Worm (Caenorhabditis elegans) whole organism, L4 larva: ENCODE results near the gene lpl-1.

ENCODE experiments used
- D1046.2 ChIP-seq: fragments of 200-800 bp; sonication (Bioruptor generic); IDR thresholded peaks from 2 replicates; pipeline ENCODE4 v1.3.6; 2022; ENCODE audit warnings: missing genetic modification characterization, missing compliant biosample characterization
- F37D6.2 ChIP-seq: sonication (generic microtip); optimal IDR thresholded peaks from 2 replicates; lab custom pipeline; 2016; ENCODE audit warnings: mild to moderate bottlenecking, missing genetic modification characterization, missing compliant biosample characterization
- F49E8.2 ChIP-seq: sonication (generic microtip); optimal IDR thresholded peaks from 2 replicates; lab custom pipeline; 2016; ENCODE audit warnings: missing compliant biosample characterization, mild to moderate bottlenecking, missing genetic modification characterization, borderline replicate concordance
- T20F7.1 ChIP-seq: fragments of 200-800 bp; sonication (Bioruptor generic); optimal IDR thresholded peaks from 2 replicates; lab custom pipeline; 2018; ENCODE audit warnings: mild to moderate bottlenecking, missing genetic modification characterization, missing compliant biosample characterization
- Y48G9A.11 ChIP-seq: fragments of 200-800 bp; sonication (Bioruptor generic); IDR thresholded peaks from 2 replicates; pipeline ENCODE4 v1.3.6; 2022; ENCODE audit warnings: missing genetic modification reagents, missing genetic modification characterization, missing compliant biosample characterization
- aha-1 ChIP-seq: fragments of 150-350 bp; peaks from one replicate; lab custom pipeline; 2014; ENCODE audit warnings: missing biosample characterization, missing genetic modification characterization
- aly-2 ChIP-seq: sonication (generic microtip); optimal IDR thresholded peaks from 2 replicates; lab custom pipeline; 2018; ENCODE audit warnings: missing biosample characterization, missing genetic modification characterization
- ama-1 ChIP-seq: fragments of 150-350 bp; optimal IDR thresholded peaks from 2 replicates; lab custom pipeline; 2014; ENCODE audit warnings: inconsistent platforms, mixed read lengths
- ceh-20 ChIP-seq: fragments of 200-800 bp; sonication (Bioruptor generic); IDR thresholded peaks from 2 replicates; pipeline ENCODE4 v1.3.6; 2022; ENCODE audit warnings: missing genetic modification reagents, missing genetic modification characterization, missing compliant biosample characterization
- ceh-28 ChIP-seq: fragments of 150-350 bp; optimal IDR thresholded peaks from 2 replicates; lab custom pipeline; 2014; ENCODE audit warnings: missing biosample characterization, missing genetic modification reagents, missing genetic modification characterization
- ces-1 ChIP-seq: fragments of 150-350 bp; sonication (generic microtip); optimal IDR thresholded peaks from 4 replicates; lab custom pipeline; 2014; ENCODE audit warnings: missing biosample characterization, missing genetic modification reagents, missing genetic modification characterization
- daf-12 ChIP-seq: fragments of 150-350 bp; optimal IDR thresholded peaks from 2 replicates; lab custom pipeline; 2014; ENCODE audit warnings: missing biosample characterization, missing genetic modification reagents, missing genetic modification characterization
- daf-16 ChIP-seq, 3 experiments: sonication (generic microtip); optimal IDR thresholded peaks; 2 replicates each; lab custom pipeline; 2016 to 2017; ENCODE audit warnings: missing genetic modification characterization in 3 of 3, missing genetic modification reagents in 3 of 3, mild to moderate bottlenecking in 2 of 3, missing compliant biosample characterization in 2 of 3, missing biosample characterization in 1 of 3, moderate library complexity in 1 of 3
- daf-19 ChIP-seq: fragments of 200-800 bp; sonication (Bioruptor generic); conservative IDR thresholded peaks from 2 replicates; pipeline ENCODE4 v1.3.6; 2022; ENCODE audit warnings: missing genetic modification characterization, missing compliant biosample characterization
- dmd-8 ChIP-seq: fragments of 200-800 bp; sonication (Bioruptor generic); IDR thresholded peaks from 2 replicates; pipeline ENCODE4 v1.3.6; 2022; ENCODE audit warnings: missing genetic modification characterization, missing compliant biosample characterization
- duxl-1 ChIP-seq: sonication (generic microtip); optimal IDR thresholded peaks from 2 replicates; lab custom pipeline; 2016; ENCODE audit warnings: mild to moderate bottlenecking, missing genetic modification characterization, moderate library complexity, missing compliant biosample characterization; ENCODE audit not compliant: poor library complexity
- gei-8 ChIP-seq: fragments of 200-800 bp; sonication (Bioruptor generic); optimal IDR thresholded peaks from 2 replicates; lab custom pipeline; 2018; ENCODE audit warnings: mild to moderate bottlenecking, missing genetic modification characterization, missing compliant biosample characterization
- hlh-11 ChIP-seq: fragments of 200-800 bp; sonication (Bioruptor generic); optimal IDR thresholded peaks from 2 replicates; lab custom pipeline; 2018; ENCODE audit warnings: mild to moderate bottlenecking, missing genetic modification characterization, missing compliant biosample characterization
- hlh-30 ChIP-seq: sonication (generic microtip); optimal IDR thresholded peaks from 2 replicates; lab custom pipeline; 2017; ENCODE audit warnings: antibody characterized with exemption, mild to moderate bottlenecking, missing genetic modification characterization, missing compliant biosample characterization; ENCODE audit not compliant: insufficient read depth
- lin-15B ChIP-seq: fragments of 150-350 bp; sonication (generic microtip); optimal IDR thresholded peaks from 3 replicates; lab custom pipeline; 2014; ENCODE audit warnings: missing biosample characterization, missing genetic modification characterization
- lin-29 ChIP-seq: fragments of 200-800 bp; sonication (Bioruptor generic); IDR thresholded peaks from 2 replicates; pipeline ENCODE4 v1.3.6; 2022; ENCODE audit warnings: missing genetic modification reagents, missing genetic modification characterization, missing compliant biosample characterization
- lir-3 ChIP-seq: sonication (generic microtip); optimal IDR thresholded peaks from 2 replicates; lab custom pipeline; 2016; ENCODE audit warnings: mild to moderate bottlenecking, missing genetic modification characterization, missing compliant biosample characterization
- madf-9 ChIP-seq: fragments of 200-800 bp; sonication (Bioruptor generic); conservative IDR thresholded peaks from 2 replicates; pipeline ENCODE4 v1.3.6; 2022; ENCODE audit warnings: missing genetic modification reagents, missing genetic modification characterization, missing compliant biosample characterization
- mep-1 ChIP-seq: fragments of 150-350 bp; sonication (generic microtip); optimal IDR thresholded peaks from 3 replicates; lab custom pipeline; 2014; ENCODE audit warnings: missing biosample characterization, missing genetic modification characterization
- mxl-2 ChIP-seq: fragments of 200-800 bp; sonication (Bioruptor generic); conservative IDR thresholded peaks from 2 replicates; pipeline ENCODE4 v1.3.6; 2022; ENCODE audit warnings: missing genetic modification reagents, missing genetic modification characterization, missing compliant biosample characterization
- nhr-237 ChIP-seq: sonication (generic microtip); optimal IDR thresholded peaks from 2 replicates; lab custom pipeline; 2017; ENCODE audit warnings: missing biosample characterization, missing genetic modification characterization
- nhr-25 ChIP-seq: sonication (generic microtip); optimal IDR thresholded peaks from 2 replicates; lab custom pipeline; 2017; ENCODE audit warnings: missing genetic modification characterization, mild to moderate bottlenecking, missing compliant biosample characterization, antibody characterized with exemption, moderate library complexity, borderline replicate concordance; ENCODE audit not compliant: insufficient read depth
- nhr-41 ChIP-seq: fragments of 200-800 bp; sonication (Bioruptor generic); IDR thresholded peaks from 2 replicates; pipeline ENCODE4 v1.3.6; 2022; ENCODE audit warnings: missing genetic modification reagents, missing genetic modification characterization, missing compliant biosample characterization
- nhr-77 ChIP-seq: fragments of 150-350 bp; optimal IDR thresholded peaks from 2 replicates; lab custom pipeline; 2014; ENCODE audit warnings: missing biosample characterization, missing genetic modification characterization
- pha-4 ChIP-seq, 2 experiments: fragments of 150-350 bp in 1 of 2; fragments of 200-800 bp in 1 of 2; sonication (Bioruptor generic) in 1 of 2; IDR thresholded peaks in 1 of 2; optimal IDR thresholded peaks in 1 of 2; 2 replicates each; pipeline versions ENCODE4 v1.3.6 to Lab custom; 2014 to 2022; ENCODE audit warnings: missing genetic modification characterization in 2 of 2, missing genetic modification reagents in 2 of 2, missing biosample characterization in 1 of 2, missing compliant biosample characterization in 1 of 2
- saeg-2 ChIP-seq: fragments of 200-800 bp; sonication (Bioruptor generic); IDR thresholded peaks from 2 replicates; pipeline ENCODE4 v1.3.6; 2022; ENCODE audit warnings: missing genetic modification reagents, missing genetic modification characterization, missing compliant biosample characterization
- sdz-12 ChIP-seq: fragments of 200-800 bp; sonication (Bioruptor generic); optimal IDR thresholded peaks from 2 replicates; lab custom pipeline; 2018; ENCODE audit warnings: mild to moderate bottlenecking, missing genetic modification characterization, missing compliant biosample characterization
- snpc-1.2 ChIP-seq: fragments of 200-800 bp; sonication (Bioruptor generic); IDR thresholded peaks from 2 replicates; pipeline ENCODE4 v1.3.6; 2022; ENCODE audit warnings: missing genetic modification reagents, missing genetic modification characterization, missing compliant biosample characterization
- spr-3 ChIP-seq: fragments of 200-800 bp; sonication (Bioruptor generic); optimal IDR thresholded peaks from 2 replicates; lab custom pipeline; 2018; ENCODE audit warnings: mild to moderate bottlenecking, missing genetic modification characterization, missing compliant biosample characterization
- unc-39 ChIP-seq: sonication (generic microtip); optimal IDR thresholded peaks from 2 replicates; lab custom pipeline; 2017; ENCODE audit warnings: missing biosample characterization, missing genetic modification characterization
- unc-62 ChIP-seq, 3 experiments: fragments of 150-350 bp in 1 of 3; sonication (generic microtip); optimal IDR thresholded peaks in 2 of 3; peaks in 1 of 3; 1 replicate in 1 of 3; 2 replicates in 2 of 3; lab custom pipeline; 2014 to 2017; ENCODE audit warnings: missing biosample characterization in 3 of 3, missing genetic modification characterization in 3 of 3, missing genetic modification reagents in 3 of 3, missing genotype in 1 of 3
- vab-7 ChIP-seq: fragments of 200-800 bp; sonication (Bioruptor generic); IDR thresholded peaks from 2 replicates; pipeline ENCODE4 v1.3.6; 2022; ENCODE audit warnings: missing genetic modification reagents, missing genetic modification characterization, missing compliant biosample characterization

Gene lpl-1

DNA sequence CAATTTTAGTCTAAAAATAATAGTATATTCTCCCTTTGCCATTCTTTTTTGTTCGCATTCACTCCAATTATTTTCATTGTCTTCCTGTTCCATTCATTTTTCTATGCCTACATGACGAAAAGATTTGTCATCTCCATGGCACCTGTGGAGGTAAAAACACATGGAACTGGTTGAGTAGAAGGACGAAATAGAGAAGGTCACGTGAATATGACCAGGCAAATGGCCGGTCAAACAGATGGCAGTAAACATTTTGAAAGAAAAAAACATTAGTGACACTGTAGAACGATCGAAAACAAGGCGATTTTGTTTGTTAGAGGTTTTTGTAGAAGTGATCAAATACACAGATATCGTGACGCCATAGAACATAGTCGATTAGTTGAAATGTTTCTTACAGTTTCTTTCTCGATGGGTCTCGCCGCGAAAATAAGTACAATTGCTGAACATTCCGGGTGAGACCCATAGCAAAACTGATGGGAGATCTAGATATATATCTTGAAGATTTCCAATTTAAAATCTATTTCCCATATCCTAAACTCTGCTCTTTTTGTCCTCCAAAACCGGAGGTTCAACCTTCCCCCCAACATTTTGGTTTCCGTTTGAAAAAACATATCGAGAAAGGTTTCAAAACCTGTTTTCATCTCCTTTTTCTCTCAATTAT, 3.2 kb downstream of the lpl-1 start:
- TF ChIP-seq lin-15B (no peak), unc-62 (GFP tag; optimal IDR thresholded peaks at IDR 0.05 in 1 of 2; lab: Kevin White, UChicago) (peak in 1 of 2 experiments; percentile 32), unc-62 (tag; optimal IDR thresholded peaks at IDR 0.05; lab: Kevin White, UChicago) (no peak), lir-3 (tag; lab: Kevin White, UChicago) (no peak), hlh-30 (tag; lab: Kevin White, UChicago) (peak; percentile 60), spr-3 (GFP tag; lab: Kevin White, UChicago) (no peak), ama-1 (lab: Kevin White, UChicago) (no peak), ces-1 (no peak), snpc-1.2 (GFP tag; lab: Robert Waterston, UW) (no peak)

DNA sequence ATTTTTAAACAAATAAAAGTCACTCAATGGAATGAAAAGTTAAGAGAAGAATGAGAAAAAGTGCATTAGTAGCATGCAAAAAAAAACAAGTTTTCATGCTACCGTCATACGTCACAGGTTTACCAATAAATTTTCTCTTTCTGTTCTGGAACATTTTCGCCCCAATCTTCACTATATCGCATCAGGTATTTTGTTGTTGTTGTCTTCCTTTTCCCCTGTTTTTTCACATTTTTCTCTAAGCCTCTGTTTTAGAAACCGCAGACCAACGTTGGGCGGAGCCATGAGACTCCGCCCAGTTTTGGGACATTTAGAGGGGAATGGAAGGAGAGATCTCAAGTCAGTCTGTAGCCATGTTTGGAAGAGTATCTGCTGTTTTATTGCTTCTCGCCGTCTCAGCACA, 5.5 kb downstream of the lpl-1 start, which contains the start of gene msa-1:
Gene msa-1 (plus strand): TSS at position 301 of the 400 bp plus-strand sequence.
- TF ChIP-seq vab-7 (GFP tag; lab: Robert Waterston, UW) (no peak), sdz-12 (GFP tag; lab: Kevin White, UChicago) (no peak), Y48G9A.11 (GFP tag; lab: Robert Waterston, UW) (no peak), nhr-237 (tag; lab: Kevin White, UChicago) (no peak), unc-62 (GFP tag; optimal IDR thresholded peaks at IDR 0.05 in 1 of 2; lab: Kevin White, UChicago) (no peak), unc-62 (tag; optimal IDR thresholded peaks at IDR 0.05; lab: Kevin White, UChicago) (no peak), duxl-1 (no peak), nhr-25 (tag; lab: Kevin White, UChicago) (no peak), F49E8.2 (tag; lab: Kevin White, UChicago) (no peak), gei-8 (no peak), D1046.2 (GFP tag; lab: Robert Waterston, UW) (no peak), aha-1 (no peak), mep-1 (tag; lab: Kevin White, UChicago) (no peak), T20F7.1 (no peak), dmd-8 (GFP tag; lab: Robert Waterston, UW) (no peak), lin-29 (GFP tag; lab: Robert Waterston, UW) (no peak)
- TF ChIP-seq, all 104 proteins: peak for 0

DNA sequence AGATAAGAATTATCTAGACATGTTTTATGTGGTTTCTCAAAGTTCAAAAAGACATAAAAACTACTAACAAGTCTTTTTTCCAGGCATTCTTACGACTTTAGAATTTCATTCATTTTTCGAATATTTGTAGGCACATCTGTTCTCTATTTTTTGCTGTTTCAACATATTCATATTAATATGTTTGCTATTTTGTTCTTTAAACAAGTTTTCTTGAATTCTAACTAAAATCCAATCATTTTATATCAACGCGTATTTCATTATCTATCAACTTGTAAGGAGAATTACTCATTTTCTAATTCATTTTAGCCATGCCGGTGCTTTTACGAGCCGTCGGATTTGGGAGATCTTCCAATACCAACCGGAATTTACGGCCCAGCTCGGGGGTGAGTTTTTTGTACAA, 11.8 kb downstream of the lpl-1 start, which contains the start of gene twk-8:
Gene twk-8 (plus strand): TSS at position 301 of the 400 bp plus-strand sequence.
- TF ChIP-seq snpc-1.2 (GFP tag; lab: Robert Waterston, UW) (no peak), mxl-2 (GFP tag; lab: Robert Waterston, UW) (no peak), unc-39 (tag; lab: Kevin White, UChicago) (no peak), pha-4 (GFP tag; IDR thresholded peaks at IDR 0.05; lab: Robert Waterston, UW) (no peak), pha-4 (tag; optimal IDR thresholded peaks at IDR 0.05; lab: Kevin White, UChicago) (no peak), saeg-2 (GFP tag; lab: Robert Waterston, UW) (no peak), vab-7 (GFP tag; lab: Robert Waterston, UW) (no peak), nhr-77 (no peak), ceh-28 (tag; lab: Kevin White, UChicago) (no peak), madf-9 (no peak), daf-19 (GFP tag; lab: Robert Waterston, UW) (no peak), ceh-20 (no peak), aha-1 (no peak), lin-29 (GFP tag; lab: Robert Waterston, UW) (no peak), Y48G9A.11 (GFP tag; lab: Robert Waterston, UW) (no peak), daf-12 (tag; lab: Kevin White, UChicago) (no peak)
- TF ChIP-seq, all 104 proteins: peak for 0

DNA sequence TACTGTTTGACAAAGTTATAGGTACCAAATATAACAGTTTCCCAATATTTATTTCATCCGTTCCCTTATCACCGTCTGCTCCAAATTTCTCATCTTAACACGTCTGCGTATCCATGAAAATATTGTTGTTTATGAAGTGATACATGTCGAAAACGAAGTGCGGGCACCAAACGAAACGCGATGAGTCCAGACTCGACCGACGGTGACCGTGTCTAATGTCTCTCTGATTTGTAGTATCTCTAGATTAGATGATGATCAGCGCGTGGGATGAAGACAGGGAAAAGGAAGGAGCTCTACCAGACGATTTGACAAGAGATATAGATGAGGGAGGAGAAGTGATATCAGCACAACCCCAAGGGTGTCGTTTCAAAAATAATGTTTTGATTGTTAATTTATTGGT, 13.6 kb downstream of the lpl-1 start:
- TF ChIP-seq F37D6.2 (tag; lab: Kevin White, UChicago): no peak
- TF ChIP-seq daf-16 (GFP tag; optimal IDR thresholded peaks at IDR 0.05; lab: Kevin White, UChicago): peak in 1 of 2 experiments; percentile 82
- TF ChIP-seq daf-16 (tag; optimal IDR thresholded peaks at IDR 0.05; lab: Kevin White, UChicago): no peak
- peak; percentile 33 for TF ChIP-seq hlh-11 (tag; lab: Kevin White, UChicago)
- TF ChIP-seq aly-2 (tag; lab: Kevin White, UChicago): no peak
- peak; percentile 21 for TF ChIP-seq aha-1
- peak in 1 of 2 experiments; percentile 88 for TF ChIP-seq unc-62 (GFP tag; optimal IDR thresholded peaks at IDR 0.05 in 1 of 2; lab: Kevin White, UChicago)
- TF ChIP-seq unc-62 (tag; optimal IDR thresholded peaks at IDR 0.05; lab: Kevin White, UChicago): no peak
- TF ChIP-seq nhr-41: no peak
- TF ChIP-seq, all 104 proteins: peak for 4
